Fruit fly (Drosophila melanogaster): ENCODE measurements around the gene CG32579.

Gene CG32579

DNA sequence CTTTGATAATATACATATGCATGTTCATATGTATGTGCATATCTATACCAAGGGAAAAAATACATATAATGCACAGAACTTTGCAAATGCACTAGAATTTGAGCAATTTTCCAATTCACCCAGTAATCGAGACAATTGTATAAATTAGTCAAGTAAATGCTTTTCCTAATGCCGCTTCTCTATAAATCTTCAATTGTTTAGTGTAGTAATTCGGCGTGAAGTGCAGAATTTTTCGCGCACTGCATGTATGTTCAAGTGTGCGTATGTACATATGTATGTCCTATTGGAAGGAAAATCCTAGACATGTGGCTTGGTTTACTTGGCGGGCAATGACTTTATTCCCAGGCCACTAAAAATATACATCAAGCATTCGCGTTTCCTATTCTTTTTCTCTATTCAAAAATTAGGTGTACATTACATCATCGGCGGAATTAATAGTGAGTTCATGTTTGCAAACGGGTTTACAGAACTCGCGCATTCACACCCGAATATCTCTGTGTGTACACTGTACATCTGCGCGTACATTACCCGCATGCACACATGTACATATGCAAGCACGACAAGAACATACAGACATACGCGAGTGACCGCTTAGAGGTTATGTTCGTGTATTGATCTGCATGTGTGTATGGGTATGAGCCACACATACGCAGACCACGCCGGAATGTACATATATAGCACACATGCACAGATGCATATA, 4.1 kb upstream of the CG32579 start (continued):
- TF ChIP-seq Dfd (GFP tag; optimal IDR thresholded peaks at IDR 0.05) (no peak), Ssrp (tag; optimal IDR thresholded peaks at IDR 0.05) (no peak), Hey (tag; optimal IDR thresholded peaks at IDR 0.05) (no peak), CG6813 (GFP tag; optimal IDR thresholded peaks at IDR 0.05) (peak; percentile 5), CG6175 (GFP tag; IDR thresholded peaks at IDR 0.05) (no peak), CG15011 (GFP tag; optimal IDR thresholded peaks at IDR 0.05) (no peak), Pdp1 (GFP tag; optimal IDR thresholded peaks at IDR 0.05) (peak in 1 of 2 experiments; percentile 86), cwo (GFP tag; optimal IDR thresholded peaks at IDR 0.05) (peak; percentile 6), CG12391 (tag; optimal IDR thresholded peaks at IDR 0.05) (no peak), kni (GFP tag; optimal IDR thresholded peaks at IDR 0.05) (peak; percentile 79), danr (GFP tag; IDR thresholded peaks at IDR 0.05) (no peak), crp (GFP tag; optimal IDR thresholded peaks at IDR 0.05) (no peak), Aef1 (GFP tag; IDR thresholded peaks at IDR 0.05) (no peak), fu2 (GFP tag; optimal IDR thresholded peaks at IDR 0.05) (no peak), Dip3 (GFP tag; optimal IDR thresholded peaks at IDR 0.05) (no peak), Atf3 (GFP tag; optimal IDR thresholded peaks at IDR 0.05) (no peak), CG11456 (GFP tag; IDR thresholded peaks at IDR 0.05) (no peak), Rx (GFP tag; IDR thresholded peaks at IDR 0.05) (no peak), Chrac-16 (GFP tag; optimal IDR thresholded peaks at IDR 0.05) (no peak), mld (GFP tag; IDR thresholded peaks at IDR 0.05; ENCODE audit: partially characterized antibody) (no peak), usp (GFP tag; optimal IDR thresholded peaks at IDR 0.05) (no peak), CG4617 (GFP tag; optimal IDR thresholded peaks at IDR 0.05; ENCODE audit: borderline replicate concordance) (no peak), Dbx (GFP tag; IDR thresholded peaks at IDR 0.05) (peak; percentile 21; the same call in 1 of the 3 replicates), psq (GFP tag; optimal IDR thresholded peaks at IDR 0.05) (no peak), vnd (GFP tag; IDR thresholded peaks at IDR 0.05; ENCODE audit: partially characterized antibody) (no peak), schlank (tag; optimal IDR thresholded peaks at IDR 0.05) (no peak), Fer1 (GFP tag; optimal IDR thresholded peaks at IDR 0.05) (no peak), ind (GFP tag; optimal IDR thresholded peaks at IDR 0.05) (no peak), CG12236 (GFP tag; optimal IDR thresholded peaks at IDR 0.05) (no peak), ssp (GFP tag; IDR thresholded peaks at IDR 0.05) (no peak), chn (GFP tag; optimal IDR thresholded peaks at IDR 0.05) (no peak), CG5953 (GFP tag; IDR thresholded peaks at IDR 0.05) (no peak), Bdp1 (GFP tag; optimal IDR thresholded peaks at IDR 0.05) (no peak), unc-4 (GFP tag; IDR thresholded peaks at IDR 0.05; ENCODE audit: partially characterized antibody) (no peak), fd3F (GFP tag; optimal IDR thresholded peaks at IDR 0.05) (no peak), HLH54F (GFP tag; optimal IDR thresholded peaks at IDR 0.05) (no peak), btn (GFP tag; optimal IDR thresholded peaks at IDR 0.05) (no peak), CrebB (tag; optimal IDR thresholded peaks at IDR 0.05) (no peak), croc (GFP tag; conservative IDR thresholded peaks at IDR 0.05) (no peak), CG42726 (GFP tag; IDR thresholded peaks at IDR 0.05; ENCODE audit: partially characterized antibody) (no peak), yki (optimal IDR thresholded peaks at IDR 0.05) (no peak), mam (GFP tag; optimal IDR thresholded peaks at IDR 0.05) (no peak), Dp (GFP tag; optimal IDR thresholded peaks at IDR 0.05) (no peak), CG14965 (GFP tag; optimal IDR thresholded peaks at IDR 0.05; ENCODE audit: borderline replicate concordance) (no peak), CG7372 (GFP tag; IDR thresholded peaks at IDR 0.05) (no peak), exex (tag; optimal IDR thresholded peaks at IDR 0.05) (no peak), pros (GFP tag; optimal IDR thresholded peaks at IDR 0.05) (no peak), CG12659 (GFP tag; optimal IDR thresholded peaks at IDR 0.05) (no peak), CTCF (GFP tag; optimal IDR thresholded peaks at IDR 0.05) (no peak), Sry-δ (GFP tag; optimal IDR thresholded peaks at IDR 0.05) (no peak), Deaf1 (tag; optimal IDR thresholded peaks at IDR 0.05) (peak; percentile 39)
